Fruit fly (Drosophila melanogaster) whole organism, embryonic: ENCODE data around the gene meigo.

Source experiments
- Asciz ChIP-seq: fragments of 200-800 bp; sonication (Bioruptor generic); optimal IDR thresholded peaks from 2 replicates; lab custom pipeline; 2017; ENCODE audit warnings: missing biosample characterization, mild to moderate bottlenecking, missing genetic modification characterization, missing genetic modification reagents
- CG10431 ChIP-seq: fragments of 200-800 bp; sonication (Bioruptor generic); optimal IDR thresholded peaks from 3 replicates; lab custom pipeline; 2018; ENCODE audit warnings: missing biosample characterization, mild to moderate bottlenecking, missing genetic modification characterization
- CG10462 ChIP-seq: fragments of 200-800 bp; sonication (Bioruptor generic); optimal IDR thresholded peaks from 2 replicates; lab custom pipeline; 2016; ENCODE audit warnings: missing biosample characterization, missing genetic modification characterization
- CG10565 ChIP-seq: fragments of 200-800 bp; sonication (Bioruptor generic); optimal IDR thresholded peaks from 3 replicates; lab custom pipeline; 2016; ENCODE audit warnings: missing biosample characterization, mild to moderate bottlenecking, missing genetic modification characterization
- CG12219 ChIP-seq: fragments of 200-800 bp; sonication (Bioruptor generic); optimal IDR thresholded peaks from 3 replicates; lab custom pipeline; 2018; ENCODE audit warnings: missing biosample characterization, mild to moderate bottlenecking, missing genetic modification characterization
- CG13624 ChIP-seq: fragments of 200-800 bp; sonication (Bioruptor generic); optimal IDR thresholded peaks from 2 replicates; lab custom pipeline; 2016; ENCODE audit warnings: missing biosample characterization, missing genetic modification characterization
- CG13894 ChIP-seq: fragments of 200-800 bp; sonication (Bioruptor generic); optimal IDR thresholded peaks from 3 replicates; lab custom pipeline; 2018; ENCODE audit warnings: missing biosample characterization, mild to moderate bottlenecking, missing genetic modification characterization, moderate library complexity
- CG1603 ChIP-seq: fragments of 200-800 bp; sonication (Bioruptor generic); optimal IDR thresholded peaks from 2 replicates; lab custom pipeline; 2019; ENCODE audit warnings: missing biosample characterization, mild to moderate bottlenecking, missing genetic modification characterization, moderate library complexity
- CG16863 ChIP-seq: fragments of 200-800 bp; sonication (Bioruptor generic); optimal IDR thresholded peaks from 3 replicates; lab custom pipeline; 2016; ENCODE audit warnings: missing biosample characterization, missing genetic modification characterization
- CG17186 ChIP-seq: fragments of 200-800 bp; sonication (Bioruptor generic); optimal IDR thresholded peaks from 3 replicates; lab custom pipeline; 2017; ENCODE audit warnings: missing biosample characterization, missing genetic modification reagents, missing genetic modification characterization
- CG17385 ChIP-seq: fragments of 200-800 bp; sonication (Bioruptor generic); optimal IDR thresholded peaks from 3 replicates; lab custom pipeline; 2018; ENCODE audit warnings: missing biosample characterization, mild to moderate bottlenecking, missing genetic modification characterization
- CG1792 ChIP-seq: fragments of 200-800 bp; sonication (Bioruptor generic); optimal IDR thresholded peaks from 2 replicates; lab custom pipeline; 2016; ENCODE audit warnings: missing biosample characterization, missing genetic modification characterization
- CG2678 ChIP-seq: fragments of 200-800 bp; sonication (Bioruptor generic); optimal IDR thresholded peaks from 3 replicates; lab custom pipeline; 2019; ENCODE audit warnings: missing biosample characterization, mild to moderate bottlenecking, missing genetic modification characterization, moderate library complexity
- CG30020 ChIP-seq: fragments of 200-800 bp; optimal IDR thresholded peaks from 2 replicates; lab custom pipeline; 2019; ENCODE audit warnings: missing biosample characterization, mild to moderate bottlenecking, missing genetic modification characterization, moderate library complexity
- CG31224 ChIP-seq: fragments of 200-800 bp; sonication (Bioruptor generic); IDR thresholded peaks from 2 replicates; pipeline ENCODE4 v1.3.6; 2022; ENCODE audit warnings: missing biosample characterization, missing genetic modification characterization
- CG34422 ChIP-seq: fragments of 200-800 bp; sonication (Bioruptor generic); IDR thresholded peaks from 3 replicates; pipeline ENCODE4 v1.3.6; 2022; ENCODE audit warnings: missing biosample characterization, missing genetic modification characterization
- CG3838 ChIP-seq: fragments of 200-800 bp; sonication (Bioruptor generic); optimal IDR thresholded peaks from 3 replicates; lab custom pipeline; 2016; ENCODE audit warnings: missing biosample characterization, missing genetic modification characterization
- CG4424 ChIP-seq: fragments of 200-800 bp; sonication (Bioruptor generic); optimal IDR thresholded peaks from 3 replicates; lab custom pipeline; 2016; ENCODE audit warnings: missing biosample characterization, missing genetic modification characterization
- CG4617 ChIP-seq: fragments of 200-800 bp; sonication (Bioruptor generic); optimal IDR thresholded peaks from 3 replicates; lab custom pipeline; 2016; ENCODE audit warnings: missing biosample characterization, missing genetic modification characterization, borderline replicate concordance
- CG5953 ChIP-seq: fragments of 200-800 bp; sonication (Bioruptor generic); IDR thresholded peaks from 2 replicates; pipeline ENCODE4 v1.3.6; 2022; ENCODE audit warnings: missing biosample characterization, missing genetic modification characterization
- CG7963 ChIP-seq: fragments of 200-800 bp; sonication (Bioruptor generic); IDR thresholded peaks from 3 replicates; pipeline ENCODE4 v1.3.6; 2022; ENCODE audit warnings: missing biosample characterization, missing genetic modification characterization; ENCODE audit not compliant: partially characterized antibody
- CG8944 ChIP-seq: fragments of 200-800 bp; sonication (Bioruptor generic); optimal IDR thresholded peaks from 3 replicates; lab custom pipeline; 2016; ENCODE audit warnings: missing biosample characterization, missing genetic modification characterization
- CG9797 ChIP-seq: fragments of 200-800 bp; sonication (Bioruptor generic); optimal IDR thresholded peaks from 3 replicates; lab custom pipeline; 2018; ENCODE audit warnings: missing biosample characterization, mild to moderate bottlenecking, missing genetic modification characterization
- Deaf1 ChIP-seq: fragments of 200-800 bp; optimal IDR thresholded peaks from 3 replicates; lab custom pipeline; 2019; ENCODE audit warnings: missing biosample characterization, mild to moderate bottlenecking, missing genetic modification characterization, moderate library complexity
- Gsc ChIP-seq: fragments of 200-800 bp; sonication (Bioruptor generic); IDR thresholded peaks from 2 replicates; pipeline ENCODE4 v1.3.6; 2022; ENCODE audit warnings: missing biosample characterization, missing genetic modification characterization
- Hsf ChIP-seq: fragments of 200-800 bp; sonication (Bioruptor generic); optimal IDR thresholded peaks from 3 replicates; lab custom pipeline; 2016; ENCODE audit warnings: missing biosample characterization, missing genetic modification characterization
- Med ChIP-seq: fragments of 200-800 bp; sonication (Bioruptor generic); peaks from one replicate; lab custom pipeline; 2016; ENCODE audit warnings: missing biosample characterization, missing genetic modification characterization, mild to moderate bottlenecking, inconsistent platforms, moderate library complexity
- NK7.1 ChIP-seq: fragments of 200-800 bp; sonication (Bioruptor generic); optimal IDR thresholded peaks from 3 replicates; lab custom pipeline; 2016; ENCODE audit warnings: missing biosample characterization, missing genetic modification characterization
- TFAM ChIP-seq: fragments of 200-800 bp; sonication (Bioruptor generic); optimal IDR thresholded peaks from 2 replicates; lab custom pipeline; 2017; ENCODE audit warnings: missing biosample characterization, missing genetic modification characterization, inconsistent platforms
- Xrp1 ChIP-seq: fragments of 200-800 bp; sonication (Bioruptor generic); IDR thresholded peaks from 2 replicates; pipeline ENCODE4 v1.3.6; 2022; ENCODE audit warnings: missing biosample characterization, missing genetic modification characterization
- cad ChIP-seq: fragments of >200 bp; optimal IDR thresholded peaks from 2 replicates; lab custom pipeline; 2017; ENCODE audit warnings: missing biosample characterization, missing genetic modification characterization
- dysf ChIP-seq: fragments of 200-800 bp; sonication (Bioruptor generic); IDR thresholded peaks from 3 replicates; pipeline ENCODE4 v1.3.6; 2022; ENCODE audit warnings: missing biosample characterization, missing genetic modification characterization
- ftz-f1 ChIP-seq: fragments of 200-800 bp; sonication (Bioruptor generic); optimal IDR thresholded peaks from 2 replicates; lab custom pipeline; 2016; ENCODE audit warnings: missing biosample characterization, missing genetic modification characterization
- gem ChIP-seq: fragments of 200-800 bp; sonication (Bioruptor generic); optimal IDR thresholded peaks from 2 replicates; lab custom pipeline; 2019; ENCODE audit warnings: missing biosample characterization, mild to moderate bottlenecking, missing genetic modification characterization, moderate library complexity
- gfzf ChIP-seq: fragments of 200-800 bp; sonication (Bioruptor generic); optimal IDR thresholded peaks from 2 replicates; lab custom pipeline; 2016; ENCODE audit warnings: missing biosample characterization, mild to moderate bottlenecking, missing genetic modification characterization, moderate library complexity
- gro ChIP-seq: fragments of 200-800 bp; sonication (Bioruptor generic); optimal IDR thresholded peaks from 2 replicates; lab custom pipeline; 2016; ENCODE audit warnings: missing biosample characterization, missing genetic modification characterization
- insv ChIP-seq, 2 experiments: fragments of 200-800 bp; sonication (Bioruptor generic); optimal IDR thresholded peaks; 3 replicates each; lab custom pipeline; 2016 to 2018; ENCODE audit warnings: missing biosample characterization in 2 of 2, missing genetic modification characterization in 2 of 2
- jigr1 ChIP-seq: fragments of 200-800 bp; sonication (Bioruptor generic); IDR thresholded peaks from 3 replicates; pipeline ENCODE4 v1.3.6; 2022; ENCODE audit warnings: missing biosample characterization, missing genetic modification characterization
- lab ChIP-seq: fragments of 200-800 bp; sonication (Bioruptor generic); optimal IDR thresholded peaks from 3 replicates; lab custom pipeline; 2017; ENCODE audit warnings: missing biosample characterization, missing genetic modification characterization, mild to moderate bottlenecking, moderate library complexity, missing genetic modification reagents
- nmo ChIP-seq: fragments of 200-800 bp; sonication (Bioruptor generic); optimal IDR thresholded peaks from 2 replicates; lab custom pipeline; 2018; ENCODE audit warnings: missing biosample characterization, mild to moderate bottlenecking, missing genetic modification characterization, moderate library complexity
- psq ChIP-seq: fragments of 200-800 bp; sonication (Bioruptor generic); optimal IDR thresholded peaks from 2 replicates; lab custom pipeline; 2017; ENCODE audit warnings: missing biosample characterization, missing genetic modification characterization
- pum ChIP-seq: fragments of 200-800 bp; sonication (Bioruptor generic); optimal IDR thresholded peaks from 2 replicates; lab custom pipeline; 2016; ENCODE audit warnings: missing biosample characterization, missing genetic modification characterization
- scrt ChIP-seq: fragments of 200-800 bp; sonication (Bioruptor generic); optimal IDR thresholded peaks from 2 replicates; lab custom pipeline; 2018; ENCODE audit warnings: missing biosample characterization, mild to moderate bottlenecking, missing genetic modification characterization, moderate library complexity
- sens ChIP-seq: fragments of 200-800 bp; sonication (Bioruptor generic); peaks from one replicate; lab custom pipeline; 2016; ENCODE audit warnings: missing biosample characterization, missing genetic modification characterization
- seq ChIP-seq: fragments of 200-800 bp; sonication (Bioruptor generic); IDR thresholded peaks from 2 replicates; pipeline ENCODE4 v1.3.6; 2022; ENCODE audit warnings: missing biosample characterization, missing genetic modification characterization
- shn ChIP-seq: fragments of 200-800 bp; sonication (Bioruptor generic); optimal IDR thresholded peaks from 3 replicates; lab custom pipeline; 2016; ENCODE audit warnings: missing biosample characterization, missing genetic modification characterization
- sqz ChIP-seq: fragments of 200-800 bp; sonication (Bioruptor generic); optimal IDR thresholded peaks from 3 replicates; lab custom pipeline; 2018; ENCODE audit warnings: missing biosample characterization, mild to moderate bottlenecking, missing genetic modification characterization
- tgo ChIP-seq: fragments of 200-800 bp; sonication (Bioruptor generic); IDR thresholded peaks from 3 replicates; pipeline ENCODE4 v1.3.6; 2022; ENCODE audit warnings: missing biosample characterization, missing genetic modification characterization
- unpg ChIP-seq: fragments of 200-800 bp; sonication (Bioruptor generic); optimal IDR thresholded peaks from 3 replicates; lab custom pipeline; 2018; ENCODE audit warnings: missing biosample characterization, mild to moderate bottlenecking, missing genetic modification characterization, moderate library complexity
- zen ChIP-seq: fragments of 200-800 bp; sonication (Bioruptor generic); optimal IDR thresholded peaks from 3 replicates; lab custom pipeline; 2018; ENCODE audit warnings: missing biosample characterization, mild to moderate bottlenecking, missing genetic modification characterization, moderate library complexity
- zf30C ChIP-seq: fragments of 200-800 bp; sonication (Bioruptor generic); optimal IDR thresholded peaks from 3 replicates; lab custom pipeline; 2018; ENCODE audit warnings: missing biosample characterization, mild to moderate bottlenecking, missing genetic modification characterization
- zfh1 ChIP-seq: fragments of 200-800 bp; sonication (Bioruptor generic); IDR thresholded peaks from 3 replicates; pipeline ENCODE4 v1.3.6; 2022; ENCODE audit warnings: missing biosample characterization, missing genetic modification characterization

Gene meigo

DNA sequence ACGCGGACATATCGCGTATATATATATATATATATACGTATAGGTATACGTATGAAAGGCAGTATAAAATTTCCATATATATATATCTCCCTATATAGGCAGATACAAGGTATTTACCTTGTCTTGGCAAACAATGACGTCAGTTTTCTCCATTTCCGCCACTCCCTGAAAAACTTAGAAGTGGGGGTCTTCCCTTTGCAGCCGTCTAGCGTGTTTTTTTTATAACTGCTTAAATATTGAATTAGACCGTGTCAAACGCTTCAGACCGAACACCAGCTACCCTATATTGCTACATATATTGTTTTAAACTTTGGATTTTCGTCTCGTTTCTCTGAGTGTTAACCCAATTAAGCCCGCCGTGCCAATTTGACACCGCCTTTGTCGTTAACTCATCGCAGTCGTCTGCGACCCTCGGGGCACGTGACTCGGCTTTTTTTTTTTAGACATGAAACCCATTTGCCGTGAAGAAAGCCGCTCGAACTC, 38.6 kb downstream of the meigo start (continued):
- TF ChIP-seq lab (peak; percentile 77), TFAM (no peak), CG16863 (no peak), CG1792 (GFP tag; lab: Kevin White, UChicago) (no peak), zf30C (no peak), CG4617 (GFP tag; lab: Kevin White, UChicago) (no peak), Hsf (GFP tag; lab: Kevin White, UChicago) (no peak), CG10431 (peak; percentile 6), CG8944 (GFP tag; lab: Kevin White, UChicago) (no peak), CG2678 (tag; lab: Kevin White, UChicago) (peak; percentile 63), jigr1 (no peak), gfzf (GFP tag; lab: Kevin White, UChicago) (no peak), shn (GFP tag; lab: Kevin White, UChicago) (no peak), CG17385 (GFP tag; lab: Kevin White, UChicago) (peak; percentile 14), tgo (0 out of 3 replicates have a peak, but pooled peaks have one; percentile 32), CG13624 (GFP tag; lab: Kevin White, UChicago) (no peak), CG5953 (GFP tag; lab: Robert Waterston, UW) (no peak), Med (peak; percentile 85), unpg (no peak), insv (GFP tag; optimal IDR thresholded peaks at IDR 0.05; lab: Kevin White, UChicago) (no peak), CG30020 (tag; lab: Kevin White, UChicago) (no peak), CG34422 (GFP tag; lab: Robert Waterston, UW) (no peak), CG12219 (GFP tag; lab: Kevin White, UChicago) (no peak), Xrp1 (GFP tag; lab: Robert Waterston, UW) (0 out of 2 replicates have a peak, but pooled peaks have one; percentile 6), NK7.1 (no peak), CG7963 (no peak), sqz (peak; percentile 26), CG9797 (GFP tag; lab: Kevin White, UChicago) (no peak), CG1603 (tag; lab: Kevin White, UChicago) (no peak), seq (GFP tag; lab: Robert Waterston, UW) (no peak), CG4424 (peak; percentile 5), zen (tag; lab: Kevin White, UChicago) (no peak), ftz-f1 (GFP tag; lab: Kevin White, UChicago) (no peak), Deaf1 (no peak), pum (GFP tag; lab: Kevin White, UChicago) (no peak), CG10565 (GFP tag; lab: Kevin White, UChicago) (no peak), psq (GFP tag; lab: Kevin White, UChicago) (no peak), Asciz (GFP tag; lab: Kevin White, UChicago) (peak; percentile 52), dysf (GFP tag; lab: Robert Waterston, UW) (peak; percentile 51; the same call in 2 of the 3 replicates), CG13894 (tag; lab: Kevin White, UChicago) (peak; percentile 89), Gsc (no peak), sens (GFP tag; lab: Kevin White, UChicago) (peak; percentile 85), gem (tag; lab: Kevin White, UChicago) (peak; percentile 33), nmo (GFP tag; lab: Kevin White, UChicago) (peak; percentile 26), zfh1 (GFP tag; lab: Robert Waterston, UW) (no peak), CG17186 (GFP tag; lab: Kevin White, UChicago) (no peak), cad (GFP tag; lab: Kevin White, UChicago) (no peak), CG10462 (GFP tag; lab: Kevin White, UChicago) (no peak), scrt (peak; percentile 33), CG31224 (GFP tag; lab: Robert Waterston, UW) (no peak), CG3838 (GFP tag; lab: Kevin White, UChicago) (no peak), gro (GFP tag; lab: Kevin White, UChicago) (no peak)
